Worm (Caenorhabditis elegans): ENCODE data around the gene daf-31.

- TF ChIP-seq nhr-28 (tag; optimal IDR thresholded peaks at IDR 0.05): peak; percentile 3
- TF ChIP-seq lsy-2 (tag; optimal IDR thresholded peaks at IDR 0.05): peak in 1 of 2 experiments; percentile 75
- TF ChIP-seq ctbp-1 (GFP tag; IDR thresholded peaks at IDR 0.05): no peak
- TF ChIP-seq skn-1 (tag; optimal IDR thresholded peaks at IDR 0.05): no peak
- TF ChIP-seq snpc-4 (tag; optimal IDR thresholded peaks at IDR 0.05): no peak
These were observed at the start of gene daf-31 for ce11 chrIV:8289580-8290323.

Measured in whole organism, L4 larva.